Worm (Caenorhabditis elegans): ENCODE measurements around the gene W09G10.9.

Gene W09G10.9

ce11 chrII:3553453-3553852 lies 31.9 kb downstream of the W09G10.9 start, which contains the start of gene dnc-3:
TSS of gene dnc-3 (plus strand) at chrII:3553724.
- TF ChIP-seq dao-5 (tag; optimal IDR thresholded peaks at IDR 0.05) (no peak), W03F9.2 (tag; optimal IDR thresholded peaks at IDR 0.05) (peak; percentile 41)

DNA sequence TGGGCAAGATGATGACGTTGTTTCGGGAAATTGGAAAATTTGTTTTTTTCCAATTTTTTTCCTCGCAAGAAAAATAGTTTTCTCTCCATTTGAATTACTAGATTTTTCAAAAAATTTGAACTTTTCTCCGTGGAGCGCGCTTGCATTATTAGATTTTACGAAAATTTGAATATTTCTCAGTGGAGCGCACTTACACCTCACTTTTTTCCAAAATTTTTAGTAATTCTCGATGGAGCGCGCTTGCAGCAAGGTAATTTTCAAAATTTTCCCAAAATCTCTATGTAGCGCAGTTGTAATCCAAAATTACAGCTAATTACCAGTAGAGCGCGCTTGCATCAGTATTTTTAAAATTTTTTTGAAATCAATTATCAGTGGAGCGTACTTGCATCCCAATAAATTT lies 33.1 kb downstream of the W09G10.9 start:
- TF ChIP-seq W03F9.2 (tag; optimal IDR thresholded peaks at IDR 0.05), result no peak

- TF ChIP-seq dao-5 (tag; optimal IDR thresholded peaks at IDR 0.05) (no peak), W03F9.2 (tag; optimal IDR thresholded peaks at IDR 0.05) (no peak), him-1 (tag; optimal IDR thresholded peaks at IDR 0.05) (no peak)
These were observed 33.7 kb downstream of the W09G10.9 start for ce11 chrII:3555281-3555680.

DNA sequence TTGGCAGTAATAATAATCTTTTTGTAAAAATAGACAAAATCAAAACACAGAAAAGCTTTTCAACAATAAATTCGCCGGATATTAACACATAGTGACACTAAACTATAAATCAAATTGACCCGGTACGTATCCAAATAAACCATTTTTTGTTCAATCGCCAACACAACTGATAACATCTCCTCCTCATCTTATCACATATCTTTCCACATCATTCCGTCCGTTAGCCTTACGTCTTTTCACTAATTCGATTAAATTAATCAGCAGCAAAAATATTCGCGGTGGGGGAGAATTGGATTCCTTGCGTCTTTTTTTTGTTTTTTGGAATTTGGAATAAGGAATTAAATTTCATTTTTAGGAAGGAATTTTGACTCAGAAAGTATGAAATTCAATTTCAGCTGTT lies 35.0 kb downstream of the W09G10.9 start:
- TF ChIP-seq W03F9.2 (tag; optimal IDR thresholded peaks at IDR 0.05) (no peak), him-1 (tag; optimal IDR thresholded peaks at IDR 0.05) (no peak), dao-5 (tag; optimal IDR thresholded peaks at IDR 0.05) (no peak)

DNA sequence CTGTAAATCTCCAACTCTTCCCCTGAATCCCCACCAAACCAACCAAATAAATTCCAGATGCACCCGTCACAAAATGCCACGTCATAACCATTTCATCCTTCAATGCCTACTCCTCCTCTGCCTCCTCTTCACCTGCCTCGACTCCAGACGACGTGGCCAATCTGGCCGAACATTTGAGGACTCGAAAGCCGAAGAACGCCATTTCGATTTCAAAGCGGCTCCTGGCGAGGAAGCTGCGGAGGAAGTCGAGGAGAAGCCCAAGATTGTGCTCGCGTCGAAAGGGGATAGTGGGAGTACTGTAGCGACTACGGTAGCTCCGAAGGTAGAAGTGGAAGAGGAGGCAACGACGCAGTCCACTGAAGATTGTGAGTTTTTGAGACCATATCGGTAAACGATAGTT lies 35.8 kb downstream of the W09G10.9 start, which contains the start of gene lgc-45:
TSS of gene lgc-45 (plus strand) at position 56 of the 400 bp plus-strand sequence.
- TF ChIP-seq him-1 (tag; optimal IDR thresholded peaks at IDR 0.05) (no peak), W03F9.2 (tag; optimal IDR thresholded peaks at IDR 0.05) (no peak), dao-5 (tag; optimal IDR thresholded peaks at IDR 0.05) (no peak)

DNA sequence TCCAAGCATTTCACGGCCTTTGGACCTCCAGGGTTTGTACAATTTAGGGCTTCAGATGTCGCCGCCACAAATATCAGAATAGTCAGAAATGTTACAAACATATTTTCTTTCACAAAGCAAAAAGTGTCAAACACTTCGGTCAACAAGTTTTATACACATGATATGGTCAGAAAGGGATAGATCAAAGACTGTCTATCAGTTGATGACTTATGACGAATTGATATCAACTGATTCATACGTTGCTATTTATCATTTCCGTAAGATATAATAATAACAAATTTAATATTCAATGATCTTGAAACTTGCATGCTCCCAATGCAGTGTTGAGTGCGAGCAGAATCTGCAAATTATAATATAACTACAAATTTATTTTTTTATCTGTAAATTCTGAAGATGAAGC lies 39.0 kb downstream of the W09G10.9 start, which contains the start of gene W10G11.1:
TSS of gene W10G11.1 (minus strand) at position 101 of the 400 bp plus-strand sequence.
- TF ChIP-seq W03F9.2 (tag; optimal IDR thresholded peaks at IDR 0.05), result no peak
- no peak for TF ChIP-seq him-1 (tag; optimal IDR thresholded peaks at IDR 0.05)

DNA sequence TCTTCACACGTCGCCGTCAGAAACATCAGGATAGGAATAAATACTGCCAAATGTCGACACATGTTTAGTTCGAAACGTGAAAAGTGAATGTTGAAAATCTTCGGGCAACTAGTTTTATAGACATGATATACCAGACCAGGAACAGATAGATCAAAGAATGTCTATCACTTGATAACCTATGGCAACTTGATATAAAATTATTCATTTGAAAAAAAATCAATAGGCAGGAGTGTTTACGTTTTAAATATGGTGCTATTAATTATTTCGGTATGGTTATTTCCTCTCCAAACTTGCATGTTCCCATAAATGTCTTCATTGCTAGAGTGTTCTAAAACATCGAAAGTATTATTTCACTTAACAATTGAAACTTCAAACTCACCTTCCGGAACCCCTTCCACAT lies 40.0 kb downstream of the W09G10.9 start, which contains the start of gene W10G11.2:
TSS of gene W10G11.2 (minus strand) at position 101 of the 400 bp plus-strand sequence.
- TF ChIP-seq dao-5 (tag; optimal IDR thresholded peaks at IDR 0.05) (no peak), him-1 (tag; optimal IDR thresholded peaks at IDR 0.05) (no peak), W03F9.2 (tag; optimal IDR thresholded peaks at IDR 0.05) (no peak)

DNA sequence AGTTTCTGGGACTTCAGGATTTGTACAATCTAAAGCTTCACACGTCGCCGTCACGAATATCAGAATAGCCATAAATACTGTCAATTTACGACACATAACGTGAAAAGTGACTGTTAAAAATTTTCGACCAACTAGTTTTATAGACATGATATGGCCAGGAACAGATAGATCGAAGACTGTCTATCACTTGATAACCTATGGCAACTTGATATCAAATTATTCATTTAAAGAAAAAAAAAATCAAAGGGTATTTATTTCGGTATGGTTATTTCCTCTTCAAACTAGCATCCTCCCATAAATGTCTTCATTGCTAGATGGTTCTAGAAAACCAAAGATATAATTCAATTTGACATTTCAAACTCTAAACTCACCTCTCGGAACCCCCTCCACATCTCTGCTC lies 40.8 kb downstream of the W09G10.9 start, which contains the start of gene W10G11.3:
TSS of gene W10G11.3 (minus strand) at position 101 of the 400 bp plus-strand sequence.
- no peak for TF ChIP-seq W03F9.2 (tag; optimal IDR thresholded peaks at IDR 0.05)

ce11 chrII:3567066-3567465 lies 45.5 kb downstream of the W09G10.9 start:
- TF ChIP-seq dao-5 (tag; optimal IDR thresholded peaks at IDR 0.05) (no peak), W03F9.2 (tag; optimal IDR thresholded peaks at IDR 0.05) (no peak), him-1 (tag; optimal IDR thresholded peaks at IDR 0.05) (no peak)

DNA sequence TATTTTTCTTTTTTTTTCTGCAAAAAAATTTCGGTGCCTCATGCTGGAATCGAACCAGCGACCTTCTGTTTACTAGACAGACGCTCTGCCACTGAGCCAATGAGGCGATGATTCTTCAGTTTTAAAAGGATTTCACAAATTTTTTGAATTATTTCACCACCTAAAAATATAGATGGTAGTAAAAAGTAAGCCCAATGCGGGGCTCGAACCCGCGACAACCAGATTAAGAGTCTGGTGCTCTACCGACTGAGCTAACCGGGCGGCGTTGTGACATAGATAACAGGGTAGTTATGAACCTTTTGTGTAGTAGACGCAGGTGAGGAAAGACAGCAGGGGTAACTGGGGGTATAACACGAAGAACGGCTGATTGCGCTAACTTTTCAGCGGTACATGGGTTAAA lies 46.0 kb downstream of the W09G10.9 start:
- TF ChIP-seq dao-5 (tag; optimal IDR thresholded peaks at IDR 0.05), result peak; percentile 18

- TF ChIP-seq him-1 (tag; optimal IDR thresholded peaks at IDR 0.05), result no peak
- TF ChIP-seq W03F9.2 (tag; optimal IDR thresholded peaks at IDR 0.05), result no peak
- no peak for TF ChIP-seq dao-5 (tag; optimal IDR thresholded peaks at IDR 0.05)
These were observed 47.5 kb downstream of the W09G10.9 start, which contains the start of gene clec-127 for ce11 chrII:3569118-3569517. TSS of gene clec-127 (minus strand) at chrII:3569218.

DNA sequence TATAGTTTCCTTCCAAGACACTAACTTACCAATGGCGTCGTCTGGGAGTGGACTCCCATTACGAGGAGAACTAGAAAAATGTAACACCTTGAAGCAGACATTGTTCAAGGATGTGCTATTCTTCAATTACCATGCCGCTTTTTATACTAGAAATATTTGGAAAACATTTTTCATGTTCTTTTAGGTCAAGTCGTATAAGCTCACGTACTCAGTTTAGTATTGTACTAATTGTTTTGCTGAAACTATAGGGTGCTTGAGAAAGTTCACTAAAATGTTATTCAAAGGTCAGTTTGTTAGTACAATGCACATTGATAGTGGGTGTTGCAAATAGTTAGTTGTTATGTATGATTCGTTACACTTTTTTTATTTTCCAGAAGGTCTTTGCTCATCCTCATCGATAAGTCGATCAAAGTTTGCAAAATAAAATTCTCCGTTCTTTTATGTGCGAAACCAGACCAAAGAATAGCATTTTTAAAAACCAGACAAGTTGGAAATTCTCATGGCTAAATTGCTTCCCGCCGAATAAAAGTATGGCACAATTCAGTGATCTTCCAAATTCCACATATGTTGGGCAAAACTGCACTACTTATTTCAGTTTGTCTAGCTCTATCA lies 49.4 kb downstream of the W09G10.9 start, which contains the start of the genes clec-128 and clec-129:
TSS of gene clec-128 (minus strand) at position 101 of the 612 bp plus-strand sequence.
TSS of gene clec-129 (plus strand) at position 562 of the 612 bp plus-strand sequence.
- TF ChIP-seq W03F9.2 (tag; optimal IDR thresholded peaks at IDR 0.05) (no peak), him-1 (tag; optimal IDR thresholded peaks at IDR 0.05) (no peak), dao-5 (tag; optimal IDR thresholded peaks at IDR 0.05) (no peak)
